Fruit fly (Drosophila melanogaster): ENCODE data around the gene Neu2.

Neu2 gene

DNA sequence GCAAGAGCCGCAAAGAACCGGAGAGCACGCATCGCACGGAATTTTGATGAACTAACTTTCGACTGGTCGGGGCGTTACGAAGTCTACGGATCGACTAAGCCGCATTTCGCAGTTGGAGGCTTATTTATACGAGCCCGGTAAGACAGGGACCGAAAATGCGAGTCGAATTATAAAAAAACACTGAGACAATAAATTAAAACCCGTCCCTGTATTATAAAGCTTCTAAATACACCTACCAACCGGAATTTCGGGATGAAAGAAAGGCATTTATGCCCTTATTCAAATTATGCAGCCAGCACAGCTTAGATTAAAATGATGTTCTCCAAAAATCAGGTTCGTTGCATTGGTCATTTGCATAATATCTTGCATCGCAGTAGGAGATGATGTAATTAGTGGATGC, 45.7 kb downstream of the Neu2 start, which contains the start of gene Alp1:
Gene Alp1 (minus strand): TSS at position 101 of the 400 bp plus-strand sequence.
- no peak for TF ChIP-seq Smox (GFP tag; optimal IDR thresholded peaks at IDR 0.05)
- no peak for TF ChIP-seq dsx (GFP tag; optimal IDR thresholded peaks at IDR 0.05; ENCODE audit: poor library complexity, severe bottlenecking)
- no peak for TF ChIP-seq ss (GFP tag; optimal IDR thresholded peaks at IDR 0.05)
- no peak for TF ChIP-seq CG32006 (GFP tag; optimal IDR thresholded peaks at IDR 0.05)
- no peak for TF ChIP-seq CG6792 (GFP tag; optimal IDR thresholded peaks at IDR 0.05)
- no peak for TF ChIP-seq achi (GFP tag; optimal IDR thresholded peaks at IDR 0.05)
- no peak for TF ChIP-seq CG34406 (GFP tag; optimal IDR thresholded peaks at IDR 0.05)
- TF ChIP-seq fd59A (GFP tag; optimal IDR thresholded peaks at IDR 0.05) = no peak
- TF ChIP-seq CG15336 (GFP tag; IDR thresholded peaks at IDR 0.05) = no peak
- no peak for TF ChIP-seq CG16779 (tag; optimal IDR thresholded peaks at IDR 0.05)
- TF ChIP-seq svp (GFP tag) = no peak
- TF ChIP-seq Eip75B (GFP tag; optimal IDR thresholded peaks at IDR 0.05) = no peak
- TF ChIP-seq Lpt (GFP tag; optimal IDR thresholded peaks at IDR 0.05) = no peak
- TF ChIP-seq Ets96B (tag; optimal IDR thresholded peaks at IDR 0.05) = no peak
- TF ChIP-seq Hr39 (GFP tag; optimal IDR thresholded peaks at IDR 0.05) = no peak
- no peak for TF ChIP-seq CG3032 (tag; optimal IDR thresholded peaks at IDR 0.05)
- TF ChIP-seq CG8119 (GFP tag; IDR thresholded peaks at IDR 0.05) = no peak

DNA sequence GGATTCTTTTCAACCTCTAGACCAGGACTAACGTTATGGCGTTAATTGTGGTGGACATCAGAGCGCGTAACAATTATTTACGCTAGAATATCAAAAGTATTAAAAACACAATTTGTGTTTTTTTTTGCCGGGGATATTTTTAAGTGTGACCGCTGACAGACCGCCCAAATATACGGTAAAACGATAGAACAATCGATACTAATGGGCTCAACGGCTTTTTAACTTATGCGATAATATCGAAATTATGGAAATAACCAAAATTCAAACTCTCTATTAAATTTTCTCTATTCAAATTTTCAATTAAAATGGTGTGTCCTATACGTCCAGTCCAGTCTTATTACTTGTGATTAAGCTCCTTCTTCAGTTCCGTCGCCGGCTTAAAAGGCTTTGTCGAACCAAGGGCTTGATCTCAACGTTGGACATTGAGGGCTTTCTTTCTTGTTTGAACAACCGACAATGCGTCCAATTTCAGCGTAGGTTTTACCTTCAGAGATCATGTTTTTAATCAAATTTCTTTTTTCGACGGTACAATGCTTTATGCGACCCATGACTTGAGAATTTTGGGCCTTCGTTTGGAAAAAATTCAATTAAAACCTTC, 49.1 kb downstream of the Neu2 start, which contains the start of gene CG5664:
Gene CG5664 (minus strand): TSS at position 148 of the 598 bp plus-strand sequence.
- TF ChIP-seq CG10631 (GFP tag; optimal IDR thresholded peaks at IDR 0.05) (no peak), Smox (GFP tag; optimal IDR thresholded peaks at IDR 0.05) (no peak), CG6792 (GFP tag; optimal IDR thresholded peaks at IDR 0.05) (no peak)

DNA sequence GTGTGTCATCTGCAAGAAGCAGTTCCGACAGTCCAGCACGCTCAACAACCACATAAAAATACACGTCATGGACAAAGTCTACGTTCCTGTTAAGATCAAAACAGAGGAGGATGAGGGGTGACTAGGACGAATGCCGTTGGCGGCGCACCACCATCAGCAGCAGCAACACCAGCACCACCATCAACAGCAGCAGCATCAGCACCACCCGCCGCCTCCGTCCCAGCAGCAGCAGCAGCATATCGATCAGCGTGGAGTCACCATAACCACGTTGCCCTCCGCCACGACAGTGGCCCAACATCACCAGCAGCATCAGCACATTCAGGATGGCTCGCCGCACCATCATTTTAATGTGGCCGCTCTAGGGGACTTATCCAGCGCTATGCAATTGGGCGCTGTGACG, 54.3 kb downstream of the Neu2 start:
- TF ChIP-seq Blimp-1 (GFP tag; optimal IDR thresholded peaks at IDR 0.05) (no peak), acj6 (GFP tag; optimal IDR thresholded peaks at IDR 0.05) (no peak), CG15336 (GFP tag; IDR thresholded peaks at IDR 0.05) (no peak), Lpt (GFP tag; optimal IDR thresholded peaks at IDR 0.05) (no peak), CG6276 (GFP tag; optimal IDR thresholded peaks at IDR 0.05) (no peak), CG3919 (GFP tag; optimal IDR thresholded peaks at IDR 0.05) (no peak), CG10669 (GFP tag; optimal IDR thresholded peaks at IDR 0.05) (no peak), dac (GFP tag; optimal IDR thresholded peaks at IDR 0.05) (no peak), Eip93F (GFP tag; optimal IDR thresholded peaks at IDR 0.05) (no peak), fd85E (GFP tag; optimal IDR thresholded peaks at IDR 0.05) (no peak), CG7368 (GFP tag; optimal IDR thresholded peaks at IDR 0.05) (no peak), achi (GFP tag; optimal IDR thresholded peaks at IDR 0.05) (no peak), spab (GFP tag; optimal IDR thresholded peaks at IDR 0.05) (no peak), eg (GFP tag; IDR thresholded peaks at IDR 0.05) (no peak), CG1621 (tag; optimal IDR thresholded peaks at IDR 0.05) (no peak), CG6808 (GFP tag; optimal IDR thresholded peaks at IDR 0.05) (no peak), Gug (GFP tag; IDR thresholded peaks at IDR 0.05) (no peak), lz (GFP tag; optimal IDR thresholded peaks at IDR 0.05) (no peak)

Measured in whole organism, prepupa.